Fruit fly (Drosophila melanogaster) whole organism, prepupa: ENCODE measurements around the gene CG43630.

Experiments
- CG11294 ChIP-seq: fragments of 200-800 bp; sonication (Bioruptor generic); IDR thresholded peaks from 2 replicates; pipeline ENCODE4 v1.3.6; 2022; ENCODE audit warnings: missing biosample characterization, missing genetic modification characterization
- CG15336 ChIP-seq: fragments of 200-800 bp; sonication (Bioruptor generic); IDR thresholded peaks from 2 replicates; pipeline ENCODE4 v1.3.6; 2022; ENCODE audit warnings: missing biosample characterization, missing genetic modification characterization
- CG32006 ChIP-seq: fragments of 200-800 bp; sonication (Bioruptor generic); optimal IDR thresholded peaks from 3 replicates; lab custom pipeline; 2017; ENCODE audit warnings: missing biosample characterization, mild to moderate bottlenecking, missing genetic modification characterization
- CG4318 ChIP-seq: fragments of 200-800 bp; sonication (Bioruptor generic); optimal IDR thresholded peaks from 3 replicates; lab custom pipeline; 2017; ENCODE audit warnings: missing biosample characterization, mild to moderate bottlenecking, missing genetic modification characterization
- CG8319 ChIP-seq: fragments of 200-800 bp; sonication (Bioruptor generic); optimal IDR thresholded peaks from 3 replicates; lab custom pipeline; 2016; ENCODE audit warnings: missing biosample characterization, missing genetic modification characterization
- CG8632 ChIP-seq: fragments of 200-800 bp; sonication (Bioruptor generic); optimal IDR thresholded peaks from 3 replicates; lab custom pipeline; 2016; ENCODE audit warnings: missing biosample characterization, missing genetic modification characterization
- Eip75B ChIP-seq: fragments of 200-800 bp; sonication (Bioruptor generic); optimal IDR thresholded peaks from 3 replicates; lab custom pipeline; 2016; ENCODE audit warnings: missing biosample characterization, missing genetic modification characterization
- Ets96B ChIP-seq: fragments of 200-800 bp; optimal IDR thresholded peaks from 2 replicates; lab custom pipeline; 2019; ENCODE audit warnings: missing biosample characterization, mild to moderate bottlenecking, missing genetic modification characterization, moderate library complexity
- Met ChIP-seq: fragments of 200-800 bp; sonication (Bioruptor generic); optimal IDR thresholded peaks from 3 replicates; lab custom pipeline; 2016; ENCODE audit warnings: missing biosample characterization, missing genetic modification characterization
- OdsH ChIP-seq: fragments of 200-800 bp; sonication (Bioruptor generic); optimal IDR thresholded peaks from 3 replicates; lab custom pipeline; 2016; ENCODE audit warnings: missing biosample characterization, missing genetic modification characterization
- Smox ChIP-seq: fragments of 200-800 bp; sonication (Bioruptor generic); optimal IDR thresholded peaks from 3 replicates; lab custom pipeline; 2016; ENCODE audit warnings: missing biosample characterization, missing genetic modification characterization
- esn ChIP-seq: fragments of 200-800 bp; sonication (Bioruptor generic); optimal IDR thresholded peaks from 2 replicates; lab custom pipeline; 2016; ENCODE audit warnings: missing biosample characterization, mild to moderate bottlenecking, missing genetic modification characterization, moderate library complexity
- spab ChIP-seq: fragments of 200-800 bp; sonication (Bioruptor generic); optimal IDR thresholded peaks from 2 replicates; lab custom pipeline; 2017; ENCODE audit warnings: missing biosample characterization, mild to moderate bottlenecking, missing genetic modification characterization, missing genetic modification reagents

DNA sequence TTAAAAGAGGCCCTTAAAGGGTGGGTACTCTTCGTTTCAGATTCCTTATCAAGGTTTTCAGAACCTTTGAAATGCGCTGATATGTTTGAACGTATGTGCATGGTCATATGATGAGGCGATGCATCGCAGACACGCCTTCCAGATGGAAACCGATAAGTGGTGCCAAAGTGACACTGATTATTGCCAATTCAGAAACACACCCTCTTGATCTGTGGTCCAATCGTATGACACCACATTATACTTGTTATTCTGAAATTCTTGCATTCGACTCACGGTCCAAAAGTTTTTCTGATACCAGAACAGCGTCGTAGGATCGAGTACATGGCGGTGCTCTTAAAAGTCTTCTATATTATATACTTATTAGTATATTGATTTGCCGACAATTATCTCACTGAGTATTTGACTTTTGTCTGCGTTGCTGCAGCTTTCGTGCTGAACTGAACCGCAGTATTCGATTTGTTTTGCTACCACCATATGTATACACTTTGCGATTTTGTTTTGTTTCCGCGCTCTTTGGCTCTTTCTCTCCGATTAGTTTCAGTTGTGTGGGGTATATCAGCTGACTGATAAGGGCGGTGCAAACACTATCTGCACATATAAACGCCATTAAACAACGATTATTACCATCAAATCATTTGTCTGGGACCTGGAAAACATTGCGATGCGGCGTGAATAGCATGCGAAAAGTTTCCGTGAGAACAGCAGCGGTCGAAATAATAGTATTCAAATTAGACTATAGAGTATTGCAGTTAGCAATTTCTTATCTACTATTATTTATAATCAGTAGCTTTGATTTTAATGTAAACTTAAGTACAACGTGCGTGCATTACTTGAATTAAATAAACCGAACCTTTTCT lies 44.5 kb upstream of the CG43630 start:
- no peak for TF ChIP-seq OdsH (GFP tag; lab: Kevin White, UChicago)
- no peak for TF ChIP-seq CG4318 (GFP tag; lab: Kevin White, UChicago)
- TF ChIP-seq Smox = no peak
- no peak for TF ChIP-seq spab (GFP tag; lab: Kevin White, UChicago)
- TF ChIP-seq Ets96B (tag; lab: Kevin White, UChicago) = peak; percentile 26
- no peak for TF ChIP-seq CG8632 (GFP tag; lab: Kevin White, UChicago)
- TF ChIP-seq CG11294 (GFP tag; lab: Robert Waterston, UW) = no peak
- TF ChIP-seq CG32006 = peak; percentile 7
- TF ChIP-seq CG15336 = 0 out of 2 replicates have a peak, but pooled peaks have one; percentile 31
- no peak for TF ChIP-seq CG8319 (GFP tag; lab: Kevin White, UChicago)
- no peak for TF ChIP-seq Eip75B (GFP tag; lab: Kevin White, UChicago)
- no peak for TF ChIP-seq Met (GFP tag; lab: Kevin White, UChicago)
- no peak for TF ChIP-seq esn
